Fruit fly (Drosophila melanogaster): ENCODE measurements around the gene Fntb.
A peak's percentile ranks its signal among the peaks of the same experiment; 100 is the strongest.

Gene Fntb

DNA sequence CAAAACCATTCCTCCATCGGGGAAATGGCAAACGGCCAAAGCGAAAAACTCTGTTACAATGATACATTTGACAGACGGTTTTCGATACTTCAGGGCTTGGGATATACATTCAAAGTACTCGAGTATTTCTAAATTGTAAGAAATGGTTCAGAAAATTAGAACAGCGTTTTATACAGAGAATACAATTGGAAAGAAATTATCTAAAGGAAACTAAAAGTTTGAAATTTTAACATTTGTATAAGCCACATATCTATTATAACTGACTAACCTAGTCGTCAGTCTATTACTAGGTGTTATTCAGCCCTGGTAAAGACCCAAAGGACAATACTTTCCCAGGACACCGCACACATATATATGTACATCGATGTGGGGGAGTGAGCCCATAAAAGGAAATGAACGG lies 43.7 kb downstream of the Fntb start (continued):
- TF ChIP-seq CHES-1-like (GFP tag; optimal IDR thresholded peaks at IDR 0.05) (no peak), en (GFP tag; optimal IDR thresholded peaks at IDR 0.05) (no peak), CG6683 (GFP tag; optimal IDR thresholded peaks at IDR 0.05) (peak; percentile 1), BEAF-32 (GFP tag; optimal IDR thresholded peaks at IDR 0.05) (no peak), CG12391 (tag; optimal IDR thresholded peaks at IDR 0.05) (peak; percentile 40), CG4328 (GFP tag; optimal IDR thresholded peaks at IDR 0.05) (no peak), lab (GFP tag; optimal IDR thresholded peaks at IDR 0.05) (peak; percentile 68), ttk (GFP tag; IDR thresholded peaks at IDR 0.05) (no peak), vvl (GFP tag; IDR thresholded peaks at IDR 0.05) (no peak), CG34376 (GFP tag; optimal IDR thresholded peaks at IDR 0.05) (peak; percentile 64), Kr (GFP tag; optimal IDR thresholded peaks at IDR 0.05) (no peak), E2f2 (GFP tag; IDR thresholded peaks at IDR 0.05) (no peak), CG4820 (GFP tag; optimal IDR thresholded peaks at IDR 0.05) (no peak), hbn (GFP tag; IDR thresholded peaks at IDR 0.05; ENCODE audit: partially characterized antibody) (no peak), CG30403 (GFP tag; optimal IDR thresholded peaks at IDR 0.05) (peak; percentile 35)

DNA sequence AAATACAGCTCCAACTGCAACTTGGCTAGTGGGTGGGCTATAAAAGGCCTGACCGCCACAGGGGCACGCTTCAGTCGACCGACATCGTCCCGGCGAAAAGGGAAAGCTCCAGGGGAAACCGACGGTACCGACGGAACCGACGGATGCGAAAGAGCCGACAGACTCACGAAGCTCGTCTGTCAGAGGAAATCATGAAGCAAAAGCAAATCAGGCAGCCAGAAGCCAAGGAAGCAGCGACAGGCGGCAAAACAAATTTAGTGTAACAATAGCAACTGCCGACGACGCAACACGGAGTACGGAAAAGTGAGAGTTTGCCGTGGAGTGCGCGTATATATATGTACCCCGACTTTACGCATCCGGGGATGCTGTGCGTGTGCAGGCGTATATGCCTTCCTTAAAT lies 44.2 kb downstream of the Fntb start, which contains the start of gene Gyc89Db:
Gene Gyc89Db, plus strand, starts transcription at position 78 of the 400 bp plus-strand sequence.
- TF ChIP-seq Sox102F (GFP tag; optimal IDR thresholded peaks at IDR 0.05) = no peak
- TF ChIP-seq CG7786 (GFP tag; optimal IDR thresholded peaks at IDR 0.05) = no peak
- peak; percentile 68 for TF ChIP-seq Ets65A (GFP tag)
- peak; percentile 8 for TF ChIP-seq CG8478 (optimal IDR thresholded peaks at IDR 0.05)
- peak; percentile 92 for TF ChIP-seq Deaf1 (tag; optimal IDR thresholded peaks at IDR 0.05)
- TF ChIP-seq Med (GFP tag) = peak; percentile 37
- peak; percentile 65 for TF ChIP-seq CG13894 (tag; optimal IDR thresholded peaks at IDR 0.05)

DNA sequence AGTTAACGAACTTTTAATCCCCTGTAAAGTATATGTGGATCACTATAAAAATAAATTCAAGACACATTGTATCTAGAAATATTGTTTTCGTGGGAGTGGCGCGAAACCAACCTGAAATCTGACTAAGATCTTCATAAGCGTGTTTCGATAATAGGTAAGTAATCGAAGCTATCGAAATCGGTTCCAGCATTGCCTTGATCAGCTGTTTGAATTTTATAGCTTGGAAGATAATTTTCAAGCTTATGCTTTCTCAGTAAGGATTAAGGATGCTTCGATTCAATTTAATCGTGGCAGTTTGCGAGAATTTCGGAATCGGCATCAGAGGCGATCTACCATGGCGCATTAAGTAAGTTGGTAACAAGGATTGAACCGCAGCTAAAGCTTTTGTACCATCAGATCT lies 48.2 kb downstream of the Fntb start, which contains the start of gene Dhfr:
Gene Dhfr, plus strand, starts transcription at position 173 of the 400 bp plus-strand sequence.
- TF ChIP-seq ind (GFP tag; optimal IDR thresholded peaks at IDR 0.05) = no peak
- peak; percentile 60; the same call in 2 of the 3 replicates for TF ChIP-seq HLH4C (GFP tag; IDR thresholded peaks at IDR 0.05; ENCODE audit: partially characterized antibody)
- peak; percentile 70; the same call in 1 of the 2 replicates for TF ChIP-seq MBD-R2 (GFP tag; IDR thresholded peaks at IDR 0.05)
- peak; percentile 23 for TF ChIP-seq pzg (GFP tag; optimal IDR thresholded peaks at IDR 0.05)
- TF ChIP-seq hbn (GFP tag; IDR thresholded peaks at IDR 0.05; ENCODE audit: partially characterized antibody) = peak; percentile 50; the same call in 1 of the 2 replicates
- no peak for TF ChIP-seq row (GFP tag; IDR thresholded peaks at IDR 0.05)
- TF ChIP-seq CG34422 (GFP tag; IDR thresholded peaks at IDR 0.05) = no peak
- peak; percentile 36; the same call in 1 of the 2 replicates for TF ChIP-seq Scr (GFP tag; IDR thresholded peaks at IDR 0.05; ENCODE audit: partially characterized antibody)
- no peak for TF ChIP-seq btn (GFP tag; optimal IDR thresholded peaks at IDR 0.05)
- TF ChIP-seq gem (tag; optimal IDR thresholded peaks at IDR 0.05) = no peak
- peak; percentile 72 for TF ChIP-seq stwl (tag; optimal IDR thresholded peaks at IDR 0.05)
- TF ChIP-seq CG8388 (GFP tag; optimal IDR thresholded peaks at IDR 0.05) = no peak
- TF ChIP-seq trem (tag; optimal IDR thresholded peaks at IDR 0.05) = peak; percentile 21
- TF ChIP-seq CG6791 (GFP tag; IDR thresholded peaks at IDR 0.05; ENCODE audit: partially characterized antibody) = peak; percentile 35; the same call in 1 of the 3 replicates
- TF ChIP-seq Dll (GFP tag; IDR thresholded peaks at IDR 0.05; ENCODE audit: partially characterized antibody) = peak; percentile 61; the same call in 2 of the 4 replicates
- TF ChIP-seq wdn (GFP tag; IDR thresholded peaks at IDR 0.05) = no peak
- peak; percentile 62 for TF ChIP-seq Dref (GFP tag; IDR thresholded peaks at IDR 0.05)
- TF ChIP-seq bbx (GFP tag; IDR thresholded peaks at IDR 0.05; ENCODE audit: partially characterized antibody) = peak; percentile 18; the same call in 1 of the 2 replicates
- TF ChIP-seq CG2129 (GFP tag; IDR thresholded peaks at IDR 0.05; ENCODE audit: partially characterized antibody) = 0 out of 2 replicates have a peak, but pooled peaks have one; percentile 13
- peak in 1 of 2 experiments; percentile 67 for TF ChIP-seq crp (GFP tag; optimal IDR thresholded peaks at IDR 0.05)
- peak; percentile 18 for TF ChIP-seq Sry-δ (GFP tag; optimal IDR thresholded peaks at IDR 0.05)
- no peak for TF ChIP-seq seq (GFP tag; IDR thresholded peaks at IDR 0.05)
- TF ChIP-seq CG13287 (GFP tag; IDR thresholded peaks at IDR 0.05; ENCODE audit: partially characterized antibody) = peak; percentile 55
- peak; percentile 57; the same call in 1 of the 3 replicates for TF ChIP-seq zen2 (GFP tag; IDR thresholded peaks at IDR 0.05; ENCODE audit: partially characterized antibody)
- no peak for TF ChIP-seq cg (GFP tag; optimal IDR thresholded peaks at IDR 0.05)
- TF ChIP-seq aop (GFP tag; IDR thresholded peaks at IDR 0.05) = no peak

Measured in whole organism, embryonic.